Fruit fly (Drosophila melanogaster) whole organism, embryonic: ENCODE data around the gene sisA.

Experiments
- Antp ChIP-seq: fragments of 200-800 bp; sonication (Bioruptor generic); optimal IDR thresholded peaks from 3 replicates; lab custom pipeline; 2016; ENCODE audit warnings: missing biosample characterization, missing genetic modification characterization
- BEAF-32 ChIP-seq: fragments of 200-800 bp; sonication (Bioruptor generic); optimal IDR thresholded peaks from 3 replicates; lab custom pipeline; 2017; ENCODE audit warnings: missing biosample characterization, missing genetic modification characterization, mild to moderate bottlenecking, moderate library complexity, missing genetic modification reagents
- CG10147 ChIP-seq: fragments of 200-800 bp; sonication (Bioruptor generic); optimal IDR thresholded peaks from 2 replicates; lab custom pipeline; 2019; ENCODE audit warnings: missing biosample characterization, mild to moderate bottlenecking, missing genetic modification characterization, moderate library complexity
- CG10979 ChIP-seq: fragments of 200-800 bp; sonication (Bioruptor generic); optimal IDR thresholded peaks from 2 replicates; lab custom pipeline; 2018; ENCODE audit warnings: missing biosample characterization, mild to moderate bottlenecking, missing genetic modification characterization, moderate library complexity
- CG11560 ChIP-seq: fragments of 200-800 bp; sonication (Bioruptor generic); IDR thresholded peaks from 3 replicates; pipeline ENCODE4 v1.3.6; 2022; ENCODE audit warnings: missing biosample characterization, missing genetic modification characterization
- CG11723 ChIP-seq: fragments of 200-800 bp; sonication (Bioruptor generic); optimal IDR thresholded peaks from 2 replicates; lab custom pipeline; 2017; ENCODE audit warnings: missing biosample characterization, mild to moderate bottlenecking, missing genetic modification characterization
- CG15601 ChIP-seq: fragments of 200-800 bp; sonication (Bioruptor generic); optimal IDR thresholded peaks from 3 replicates; lab custom pipeline; 2019; ENCODE audit warnings: missing biosample characterization, mild to moderate bottlenecking, missing genetic modification characterization, moderate library complexity
- CG16813 ChIP-seq: fragments of 200-800 bp; sonication (Bioruptor generic); IDR thresholded peaks from 3 replicates; pipeline ENCODE4 v1.3.6; 2022; ENCODE audit warnings: missing biosample characterization, missing genetic modification characterization; ENCODE audit not compliant: partially characterized antibody
- CG16815 ChIP-seq: fragments of 200-800 bp; sonication (Bioruptor generic); optimal IDR thresholded peaks from 3 replicates; lab custom pipeline; 2017; ENCODE audit warnings: missing biosample characterization, mild to moderate bottlenecking, missing genetic modification characterization
- CG17912 ChIP-seq: fragments of 200-800 bp; sonication (Bioruptor generic); optimal IDR thresholded peaks from 2 replicates; lab custom pipeline; 2018; ENCODE audit warnings: missing biosample characterization, mild to moderate bottlenecking, missing genetic modification characterization
- CG31365 ChIP-seq: fragments of 200-800 bp; sonication (Bioruptor generic); optimal IDR thresholded peaks from 2 replicates; lab custom pipeline; 2018; ENCODE audit warnings: missing biosample characterization, mild to moderate bottlenecking, missing genetic modification characterization
- CG3847 ChIP-seq: fragments of 200-800 bp; sonication (Bioruptor generic); IDR thresholded peaks from 2 replicates; pipeline ENCODE4 v1.3.6; 2022; ENCODE audit warnings: missing biosample characterization, missing genetic modification characterization
- CG42726 ChIP-seq: fragments of 200-800 bp; sonication (Bioruptor generic); IDR thresholded peaks from 2 replicates; pipeline ENCODE4 v1.3.6; 2022; ENCODE audit warnings: missing biosample characterization, missing genetic modification characterization; ENCODE audit not compliant: partially characterized antibody
- CG6175 ChIP-seq: fragments of 200-800 bp; sonication (Bioruptor generic); IDR thresholded peaks from 3 replicates; pipeline ENCODE4 v1.3.6; 2022; ENCODE audit warnings: missing biosample characterization, missing genetic modification characterization
- CG6654 ChIP-seq: fragments of 200-800 bp; sonication (Bioruptor generic); optimal IDR thresholded peaks from 2 replicates; lab custom pipeline; 2017; ENCODE audit warnings: missing biosample characterization, mild to moderate bottlenecking, missing genetic modification characterization
- CG7357 ChIP-seq: fragments of 200-800 bp; sonication (Bioruptor generic); IDR thresholded peaks from 3 replicates; pipeline ENCODE4 v1.3.6; 2022; ENCODE audit warnings: missing biosample characterization, missing genetic modification characterization
- CG9797 ChIP-seq: fragments of 200-800 bp; sonication (Bioruptor generic); optimal IDR thresholded peaks from 3 replicates; lab custom pipeline; 2018; ENCODE audit warnings: missing biosample characterization, mild to moderate bottlenecking, missing genetic modification characterization
- Chrac-16 ChIP-seq: fragments of 200-800 bp; sonication (Bioruptor generic); optimal IDR thresholded peaks from 3 replicates; lab custom pipeline; 2016; ENCODE audit warnings: missing biosample characterization, missing genetic modification characterization
- Dfd ChIP-seq, 2 experiments: fragments of >200 bp; optimal IDR thresholded peaks; 2 replicates each; lab custom pipeline; 2017; ENCODE audit warnings: missing biosample characterization in 2 of 2, missing genetic modification characterization in 2 of 2
- Doc3 ChIP-seq: fragments of 200-800 bp; sonication (Bioruptor generic); IDR thresholded peaks from 3 replicates; pipeline ENCODE4 v1.3.6; 2022; ENCODE audit warnings: missing biosample characterization, missing genetic modification characterization; ENCODE audit not compliant: partially characterized antibody
- Ets97D ChIP-seq: fragments of 200-800 bp; sonication (Bioruptor generic); optimal IDR thresholded peaks from 3 replicates; lab custom pipeline; 2016; ENCODE audit warnings: missing biosample characterization, missing genetic modification characterization
- HmgZ ChIP-seq: fragments of 200-800 bp; sonication (Bioruptor generic); optimal IDR thresholded peaks from 2 replicates; lab custom pipeline; 2018; ENCODE audit warnings: missing biosample characterization, mild to moderate bottlenecking, missing genetic modification characterization
- Lim3 ChIP-seq: fragments of 200-800 bp; sonication (Bioruptor generic); IDR thresholded peaks from 2 replicates; pipeline ENCODE4 v1.3.6; 2022; ENCODE audit warnings: missing biosample characterization, missing genetic modification characterization
- Mrtf ChIP-seq: fragments of 200-800 bp; sonication (Bioruptor generic); IDR thresholded peaks from 3 replicates; pipeline ENCODE4 v1.3.6; 2022; ENCODE audit warnings: missing biosample characterization, missing genetic modification characterization
- Nf-YC ChIP-seq: fragments of 200-800 bp; optimal IDR thresholded peaks from 3 replicates; lab custom pipeline; 2019; ENCODE audit warnings: missing biosample characterization, mild to moderate bottlenecking, missing genetic modification characterization, moderate library complexity
- Oli ChIP-seq: fragments of 200-800 bp; sonication (Bioruptor generic); optimal IDR thresholded peaks from 2 replicates; lab custom pipeline; 2018; ENCODE audit warnings: missing biosample characterization, mild to moderate bottlenecking, missing genetic modification characterization, moderate library complexity
- Ptx1 ChIP-seq: fragments of 200-800 bp; sonication (Bioruptor generic); IDR thresholded peaks from 2 replicates; pipeline ENCODE4 v1.3.6; 2022; ENCODE audit warnings: missing biosample characterization, missing genetic modification characterization
- Scr ChIP-seq: fragments of 200-800 bp; sonication (Bioruptor generic); IDR thresholded peaks from 2 replicates; pipeline ENCODE4 v1.3.6; 2022; ENCODE audit warnings: missing biosample characterization, missing genetic modification characterization; ENCODE audit not compliant: partially characterized antibody
- Sin3A ChIP-seq: fragments of >200 bp; optimal IDR thresholded peaks from 2 replicates; lab custom pipeline; 2018
- Sry-β ChIP-seq: fragments of 200-800 bp; sonication (Bioruptor generic); optimal IDR thresholded peaks from 2 replicates; lab custom pipeline; 2018; ENCODE audit warnings: missing biosample characterization, mild to moderate bottlenecking, missing genetic modification characterization, moderate library complexity
- Trl ChIP-seq, 3 experiments: fragments of >200 bp in 2 of 3; fragments of 200-800 bp in 1 of 3; sonication (Bioruptor generic) in 1 of 3; optimal IDR thresholded peaks; 2 replicates in 1 of 3; 3 replicates in 2 of 3; lab custom pipeline; 2016 to 2017; ENCODE audit warnings: missing biosample characterization in 1 of 3, missing genetic modification characterization in 1 of 3
- YL-1 ChIP-seq: fragments of 200-800 bp; sonication (Bioruptor generic); optimal IDR thresholded peaks from 3 replicates; lab custom pipeline; 2017; ENCODE audit warnings: missing biosample characterization, mild to moderate bottlenecking, missing genetic modification characterization
- ato ChIP-seq: fragments of 200-800 bp; sonication (Bioruptor generic); IDR thresholded peaks from 2 replicates; pipeline ENCODE4 v1.3.6; 2022; ENCODE audit warnings: missing biosample characterization, missing genetic modification characterization; ENCODE audit not compliant: partially characterized antibody
- bigmax ChIP-seq: fragments of 200-800 bp; sonication (Bioruptor generic); optimal IDR thresholded peaks from 2 replicates; lab custom pipeline; 2018; ENCODE audit warnings: missing biosample characterization, mild to moderate bottlenecking, missing genetic modification characterization
- bsh ChIP-seq, 2 experiments: fragments of 200-800 bp; sonication (Bioruptor generic); optimal IDR thresholded peaks; 2 replicates each; lab custom pipeline; 2017 to 2018; ENCODE audit warnings: mild to moderate bottlenecking in 2 of 2, missing biosample characterization in 2 of 2, missing genetic modification characterization in 2 of 2, moderate library complexity in 1 of 2
- chm ChIP-seq: fragments of 200-800 bp; sonication (Bioruptor generic); IDR thresholded peaks from 2 replicates; pipeline ENCODE4 v1.3.6; 2022; ENCODE audit warnings: missing biosample characterization, missing genetic modification characterization
- chn ChIP-seq: fragments of 200-800 bp; sonication (Bioruptor generic); optimal IDR thresholded peaks from 2 replicates; lab custom pipeline; 2016; ENCODE audit warnings: missing biosample characterization, missing genetic modification characterization
- crol ChIP-seq: fragments of 200-800 bp; sonication (Bioruptor generic); IDR thresholded peaks from 2 replicates; pipeline ENCODE4 v1.3.6; 2022; ENCODE audit warnings: missing biosample characterization, missing genetic modification characterization
- dysf ChIP-seq: fragments of 200-800 bp; sonication (Bioruptor generic); IDR thresholded peaks from 3 replicates; pipeline ENCODE4 v1.3.6; 2022; ENCODE audit warnings: missing biosample characterization, missing genetic modification characterization
- ewg ChIP-seq: fragments of 200-800 bp; sonication (Bioruptor generic); optimal IDR thresholded peaks from 3 replicates; lab custom pipeline; 2017; ENCODE audit warnings: mild to moderate bottlenecking, missing biosample characterization, missing genetic modification reagents, missing genetic modification characterization
- fd3F ChIP-seq: fragments of 200-800 bp; sonication (Bioruptor generic); optimal IDR thresholded peaks from 2 replicates; lab custom pipeline; 2018; ENCODE audit warnings: missing biosample characterization, mild to moderate bottlenecking, missing genetic modification characterization, moderate library complexity
- fru ChIP-seq: fragments of >200 bp; optimal IDR thresholded peaks from 2 replicates; lab custom pipeline; 2017
- jumu ChIP-seq: fragments of 200-800 bp; sonication (Bioruptor generic); optimal IDR thresholded peaks from 3 replicates; lab custom pipeline; 2016; ENCODE audit warnings: missing biosample characterization, missing genetic modification characterization
- p53 ChIP-seq: fragments of 200-800 bp; sonication (Bioruptor generic); optimal IDR thresholded peaks from 2 replicates; lab custom pipeline; 2016; ENCODE audit warnings: missing biosample characterization, missing genetic modification characterization
- phol ChIP-seq: fragments of 200-800 bp; sonication (Bioruptor generic); optimal IDR thresholded peaks from 3 replicates; lab custom pipeline; 2018; ENCODE audit warnings: missing biosample characterization, mild to moderate bottlenecking, missing genetic modification characterization, moderate library complexity
- prd ChIP-seq, 3 experiments: fragments of >200 bp in 2 of 3; fragments of 200-800 bp in 1 of 3; sonication (Bioruptor generic) in 1 of 3; optimal IDR thresholded peaks in 2 of 3; IDR thresholded peaks in 1 of 3; 2 replicates in 2 of 3; 3 replicates in 1 of 3; pipeline versions ENCODE4 v1.3.6 to Lab custom; 2017 to 2022; ENCODE audit warnings: missing biosample characterization in 1 of 3, missing genetic modification characterization in 1 of 3
- tna ChIP-seq: fragments of 200-800 bp; sonication (Bioruptor generic); IDR thresholded peaks from 2 replicates; pipeline ENCODE4 v1.3.6; 2022; ENCODE audit warnings: missing biosample characterization, missing genetic modification characterization; ENCODE audit not compliant: partially characterized antibody
- trem ChIP-seq: fragments of 200-800 bp; optimal IDR thresholded peaks from 3 replicates; lab custom pipeline; 2019; ENCODE audit warnings: missing biosample characterization, mild to moderate bottlenecking, missing genetic modification characterization, moderate library complexity
- tup ChIP-seq: fragments of 200-800 bp; sonication (Bioruptor generic); optimal IDR thresholded peaks from 2 replicates; lab custom pipeline; 2016; ENCODE audit warnings: missing biosample characterization, mild to moderate bottlenecking, missing genetic modification characterization, moderate library complexity
- twi ChIP-seq: fragments of 200-800 bp; optimal IDR thresholded peaks from 2 replicates; lab custom pipeline; 2019; ENCODE audit warnings: missing biosample characterization, mild to moderate bottlenecking, missing genetic modification characterization, moderate library complexity

sisA gene

dm6 chrX:11359081-11359481 is 36.9 kb upstream of the sisA start, which contains the start of gene Pa1 (continued):
- peak; percentile 5 for TF ChIP-seq CG15601 (tag; lab: Kevin White, UChicago)
- TF ChIP-seq CG31365 (tag; lab: Kevin White, UChicago) = no peak
- peak; percentile 56 for TF ChIP-seq Ets97D (GFP tag; lab: Kevin White, UChicago)
- no peak for TF ChIP-seq Lim3 (GFP tag; lab: Robert Waterston, UW)
- TF ChIP-seq HmgZ = peak; percentile 37
- TF ChIP-seq YL-1 (GFP tag; lab: Kevin White, UChicago) = peak; percentile 71
- TF ChIP-seq dysf = no peak
- TF ChIP-seq CG10979 (tag; lab: Kevin White, UChicago) = no peak
- TF ChIP-seq CG10147 (GFP tag; lab: Kevin White, UChicago) = no peak
- TF ChIP-seq chn (GFP tag; lab: Kevin White, UChicago) = no peak
- no peak for TF ChIP-seq twi (tag; lab: Kevin White, UChicago)
- no peak for TF ChIP-seq prd (optimal IDR thresholded peaks at IDR 0.05; lab: Kevin White, UChicago)
- TF ChIP-seq prd (GFP tag; IDR thresholded peaks at IDR 0.05; lab: Robert Waterston, UW) = no peak
- no peak for TF ChIP-seq jumu (GFP tag; lab: Kevin White, UChicago)
- TF ChIP-seq Chrac-16 (GFP tag; lab: Kevin White, UChicago) = no peak
- TF ChIP-seq CG3847 (GFP tag; lab: Robert Waterston, UW) = 0 out of 2 replicates have a peak, but pooled peaks have one; percentile 22
- TF ChIP-seq ewg (GFP tag; lab: Kevin White, UChicago) = no peak
- TF ChIP-seq tup (GFP tag; lab: Kevin White, UChicago) = no peak
- no peak for TF ChIP-seq CG11723
- TF ChIP-seq crol (GFP tag; lab: Robert Waterston, UW) = no peak
- no peak for TF ChIP-seq Mrtf (GFP tag; lab: Robert Waterston, UW)
- peak; percentile 7 for TF ChIP-seq Sin3A
- peak; percentile 62 for TF ChIP-seq BEAF-32 (GFP tag; lab: Kevin White, UChicago)
- no peak for TF ChIP-seq Sry-β
- no peak for TF ChIP-seq fru (lab: Kevin White, UChicago)
- TF ChIP-seq Ptx1 (GFP tag; lab: Robert Waterston, UW) = no peak
- no peak for TF ChIP-seq bsh (GFP tag; optimal IDR thresholded peaks at IDR 0.05; lab: Kevin White, UChicago)
- TF ChIP-seq Trl (optimal IDR thresholded peaks at IDR 0.05; lab: Kevin White, UChicago) = no peak
- no peak for TF ChIP-seq Trl (GFP tag; optimal IDR thresholded peaks at IDR 0.05; lab: Kevin White, UChicago)
- no peak for TF ChIP-seq fd3F (GFP tag; lab: Kevin White, UChicago)
- no peak for TF ChIP-seq bigmax (GFP tag; lab: Kevin White, UChicago)
- TF ChIP-seq trem = peak; percentile 12
- TF ChIP-seq p53 (GFP tag; lab: Kevin White, UChicago) = no peak
- TF ChIP-seq CG42726 (GFP tag; lab: Robert Waterston, UW) = no peak
- no peak for TF ChIP-seq CG16815
- TF ChIP-seq CG11560 (tag; lab: Robert Waterston, UW) = no peak
- TF ChIP-seq Scr (GFP tag; lab: Robert Waterston, UW) = peak; percentile 62
- peak; percentile 2 for TF ChIP-seq CG9797 (GFP tag; lab: Kevin White, UChicago)
- peak; percentile 55 for TF ChIP-seq Doc3 (GFP tag; lab: Robert Waterston, UW)
- TF ChIP-seq CG6654 = no peak
- peak; percentile 64 for TF ChIP-seq tna (GFP tag; lab: Robert Waterston, UW)
- TF ChIP-seq CG6175 (GFP tag; lab: Robert Waterston, UW) = no peak
- no peak for TF ChIP-seq Dfd (GFP tag; optimal IDR thresholded peaks at IDR 0.05; lab: Kevin White, UChicago)
- no peak for TF ChIP-seq CG17912 (GFP tag; lab: Kevin White, UChicago)
- TF ChIP-seq CG16813 = peak; percentile 61
- TF ChIP-seq CG7357 (GFP tag; lab: Robert Waterston, UW) = no peak
- 0 out of 2 replicates have a peak, but pooled peaks have one; percentile 12 for TF ChIP-seq chm (GFP tag; lab: Robert Waterston, UW)
- peak; percentile 14 for TF ChIP-seq phol (tag; lab: Kevin White, UChicago)
- no peak for TF ChIP-seq Oli (tag; lab: Kevin White, UChicago)
- peak; percentile 39; the same call in 1 of the 2 replicates for TF ChIP-seq ato (GFP tag; lab: Robert Waterston, UW)
- TF ChIP-seq Nf-YC (tag; lab: Kevin White, UChicago) = peak; percentile 32
- TF ChIP-seq Antp (GFP tag; lab: Kevin White, UChicago) = no peak
